Worm (Caenorhabditis elegans): ENCODE measurements around the gene Y75B8A.23.

DNA sequence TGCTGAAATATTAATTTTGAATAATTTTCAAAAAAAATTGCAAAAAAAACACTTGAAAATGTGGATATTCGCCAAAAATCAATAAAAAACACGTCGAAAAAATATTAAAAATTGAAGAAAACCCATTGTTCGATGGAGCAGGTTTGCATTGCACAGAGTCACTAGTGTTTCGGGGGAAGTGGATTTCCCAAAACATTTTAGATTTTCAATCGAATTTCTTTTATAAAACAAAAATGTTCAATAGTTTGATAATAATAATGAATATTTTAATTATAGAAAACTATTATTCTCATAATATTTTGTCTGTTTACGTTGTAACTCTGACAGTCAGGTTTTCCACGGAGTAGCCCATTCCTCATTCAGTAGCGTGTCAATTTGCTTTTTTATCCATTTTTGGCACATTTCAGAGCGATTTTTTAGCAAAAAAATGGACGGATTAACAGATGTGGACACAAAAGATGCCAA lies 31.8 kb upstream of the Y75B8A.23 start, which contains the start of the genes gex-4 and gphr-1:
- no peak for TF ChIP-seq med-1 (GFP tag; optimal IDR thresholded peaks at IDR 0.05; ENCODE audit: insufficient read depth)
- TF ChIP-seq T22C8.4 (GFP tag; IDR thresholded peaks at IDR 0.05): peak; percentile 67
- no peak for TF ChIP-seq klf-2 (GFP tag; conservative IDR thresholded peaks at IDR 0.05)
- TF ChIP-seq flt-1 (GFP tag; IDR thresholded peaks at IDR 0.05): no peak
- no peak for TF ChIP-seq ztf-29 (GFP tag; IDR thresholded peaks at IDR 0.05)

Measured in whole organism, midembryonic.